Fruit fly (Drosophila melanogaster): Measurements from ENCODE around the gene dj.

The dj gene

DNA sequence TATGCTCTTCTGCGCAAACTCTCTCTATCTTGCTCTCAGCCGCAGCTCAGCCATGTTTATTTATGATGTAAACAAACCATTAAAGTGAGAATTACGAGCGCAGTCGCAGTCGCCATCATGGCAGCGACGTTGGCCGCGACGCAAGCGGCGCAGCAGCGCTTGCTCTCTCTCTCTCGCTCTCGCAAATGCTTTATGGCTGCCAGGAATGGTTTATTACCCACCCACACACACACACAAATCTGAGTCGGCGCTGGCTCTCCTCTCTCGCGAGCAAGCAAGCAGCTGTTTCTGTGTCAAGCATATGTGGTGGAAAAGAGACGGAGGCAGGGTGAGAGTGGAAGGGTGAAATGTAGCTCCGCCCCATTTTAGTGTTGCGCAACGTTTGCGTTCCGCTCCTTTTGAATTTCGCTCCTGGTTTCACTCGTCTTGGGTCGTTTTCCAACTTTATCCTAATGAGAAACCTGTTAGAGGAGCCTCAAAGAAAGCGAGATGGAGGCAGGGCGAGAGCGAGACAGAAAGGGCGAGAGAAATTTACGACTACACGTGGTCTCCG is 21.8 kb upstream of the dj start:
- TF ChIP-seq Abd-B (GFP tag; optimal IDR thresholded peaks at IDR 0.05) (no peak), psq (GFP tag; optimal IDR thresholded peaks at IDR 0.05) (peak; percentile 31), brk (GFP tag; optimal IDR thresholded peaks at IDR 0.05) (peak; percentile 65), fru (GFP tag; optimal IDR thresholded peaks at IDR 0.05) (peak; percentile 55), tai (GFP tag; optimal IDR thresholded peaks at IDR 0.05) (peak; percentile 38), Dif (GFP tag; optimal IDR thresholded peaks at IDR 0.05; ENCODE audit: partially characterized antibody) (peak; percentile 73), sv (GFP tag; optimal IDR thresholded peaks at IDR 0.05) (no peak), Vsx2 (GFP tag; optimal IDR thresholded peaks at IDR 0.05; ENCODE audit: partially characterized antibody) (peak; percentile 4), pan (optimal IDR thresholded peaks at IDR 0.05) (no peak), woc (GFP tag; optimal IDR thresholded peaks at IDR 0.05) (peak; percentile 33), h (GFP tag; optimal IDR thresholded peaks at IDR 0.05) (peak; percentile 66), Hr83 (GFP tag; optimal IDR thresholded peaks at IDR 0.05; ENCODE audit: poor library complexity, severe bottlenecking) (peak; percentile 86), dsf (GFP tag; optimal IDR thresholded peaks at IDR 0.05; ENCODE audit: borderline replicate concordance) (peak; percentile 4), Dfd (GFP tag; optimal IDR thresholded peaks at IDR 0.05) (no peak), dmrt93B (GFP tag; optimal IDR thresholded peaks at IDR 0.05) (peak; percentile 7), Jra (GFP tag; optimal IDR thresholded peaks at IDR 0.05) (peak; percentile 58), foxo (GFP tag; optimal IDR thresholded peaks at IDR 0.05) (peak in 1 of 2 experiments; percentile 65), br (GFP tag; optimal IDR thresholded peaks at IDR 0.05) (peak; percentile 63), dl (GFP tag; optimal IDR thresholded peaks at IDR 0.05; ENCODE audit: insufficient read depth in 1 of 2, partially characterized antibody in 2 of 2) (peak in 1 of 2 experiments; percentile 37), ey (GFP tag; optimal IDR thresholded peaks at IDR 0.05) (peak; percentile 31), Sp1 (GFP tag; optimal IDR thresholded peaks at IDR 0.05) (peak; percentile 25), CG9705 (GFP tag; optimal IDR thresholded peaks at IDR 0.05) (no peak), sage (GFP tag; optimal IDR thresholded peaks at IDR 0.05) (no peak), Hnf4 (GFP tag; optimal IDR thresholded peaks at IDR 0.05) (peak; percentile 72), rgr (GFP tag; optimal IDR thresholded peaks at IDR 0.05) (peak; percentile 53), HLH106 (tag; optimal IDR thresholded peaks at IDR 0.05) (peak; percentile 20), OdsH (GFP tag; optimal IDR thresholded peaks at IDR 0.05) (peak; percentile 61)

DNA sequence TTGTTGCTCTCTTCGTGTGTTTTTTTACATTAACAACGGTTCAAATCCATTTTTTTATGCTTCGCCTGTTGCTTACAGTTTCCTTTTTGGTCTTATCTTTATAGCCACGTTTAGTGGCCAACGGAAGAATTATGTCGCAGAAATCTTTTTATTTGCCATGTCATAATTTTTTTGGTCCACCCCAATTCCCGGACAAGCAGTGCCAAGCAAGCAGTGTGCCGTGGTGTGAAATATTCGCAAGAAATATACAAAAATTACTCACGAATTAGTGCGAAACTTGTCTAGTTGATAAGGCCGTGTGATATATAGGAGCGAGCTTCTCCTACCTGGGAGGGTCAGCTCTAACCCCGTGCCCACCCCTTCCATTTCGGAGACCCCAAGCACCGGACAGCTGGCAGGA is 18.2 kb upstream of the dj start:
- TF ChIP-seq Myc (optimal IDR thresholded peaks at IDR 0.05) (no peak), Rel (GFP tag; optimal IDR thresholded peaks at IDR 0.05) (no peak), Rel (tag; optimal IDR thresholded peaks at IDR 0.05) (no peak), brk (GFP tag; optimal IDR thresholded peaks at IDR 0.05) (no peak), HLH106 (tag; optimal IDR thresholded peaks at IDR 0.05) (no peak), usp (GFP tag; optimal IDR thresholded peaks at IDR 0.05) (no peak), Mio (GFP tag; optimal IDR thresholded peaks at IDR 0.05) (no peak), sv (GFP tag; optimal IDR thresholded peaks at IDR 0.05) (no peak), Vsx2 (GFP tag; optimal IDR thresholded peaks at IDR 0.05; ENCODE audit: partially characterized antibody) (no peak), foxo (GFP tag; optimal IDR thresholded peaks at IDR 0.05) (no peak), N (GFP tag; optimal IDR thresholded peaks at IDR 0.05) (no peak), woc (GFP tag; optimal IDR thresholded peaks at IDR 0.05) (no peak), fru (GFP tag; optimal IDR thresholded peaks at IDR 0.05) (no peak)

DNA sequence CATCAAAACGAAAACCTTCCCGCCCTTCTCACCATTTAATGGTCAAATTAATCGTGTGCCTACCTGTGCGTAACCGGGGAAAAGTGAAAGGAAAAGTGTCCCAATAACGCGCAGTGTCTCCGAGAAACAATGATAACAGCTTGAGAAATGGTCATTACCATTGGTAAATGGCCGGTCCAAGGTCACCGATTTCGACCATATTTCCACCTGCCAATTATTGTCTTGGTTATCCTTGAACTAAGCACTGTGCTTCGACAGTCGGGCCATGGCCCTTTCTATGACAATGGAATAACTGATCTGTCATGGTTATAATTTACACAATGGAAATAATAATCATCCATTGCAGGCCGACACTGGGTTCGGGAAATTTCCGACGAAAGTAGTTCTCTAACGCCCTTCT is 15.1 kb upstream of the dj start:
- TF ChIP-seq sv (GFP tag; optimal IDR thresholded peaks at IDR 0.05) (no peak), Hnf4 (GFP tag; optimal IDR thresholded peaks at IDR 0.05) (no peak), brk (GFP tag; optimal IDR thresholded peaks at IDR 0.05) (no peak), h (GFP tag; optimal IDR thresholded peaks at IDR 0.05) (no peak), Dif (GFP tag; optimal IDR thresholded peaks at IDR 0.05; ENCODE audit: partially characterized antibody) (no peak), dmrt93B (GFP tag; optimal IDR thresholded peaks at IDR 0.05) (no peak), rgr (GFP tag; optimal IDR thresholded peaks at IDR 0.05) (no peak), GATAd (GFP tag; optimal IDR thresholded peaks at IDR 0.05) (no peak), Dfd (GFP tag; optimal IDR thresholded peaks at IDR 0.05) (no peak), sage (GFP tag; optimal IDR thresholded peaks at IDR 0.05) (no peak), jim (GFP tag; optimal IDR thresholded peaks at IDR 0.05) (no peak), N (GFP tag; optimal IDR thresholded peaks at IDR 0.05) (no peak), tai (GFP tag; optimal IDR thresholded peaks at IDR 0.05) (no peak), usp (GFP tag; optimal IDR thresholded peaks at IDR 0.05) (no peak), lola (GFP tag; optimal IDR thresholded peaks at IDR 0.05) (no peak), dl (GFP tag; optimal IDR thresholded peaks at IDR 0.05; ENCODE audit: insufficient read depth in 1 of 2, partially characterized antibody in 2 of 2) (no peak), psq (GFP tag; optimal IDR thresholded peaks at IDR 0.05) (no peak), foxo (GFP tag; optimal IDR thresholded peaks at IDR 0.05) (no peak), Hr78 (GFP tag; optimal IDR thresholded peaks at IDR 0.05) (no peak), Jra (GFP tag; optimal IDR thresholded peaks at IDR 0.05) (no peak)

All from whole organism, wandering third instar larva.